Fruit fly (Drosophila melanogaster) whole organism, embryonic: ENCODE results near the gene sea.
A peak's percentile ranks its signal among the peaks of the same experiment; 100 is the strongest.

Experiments used
- CG10321 ChIP-seq: fragments of 200-800 bp; sonication (Bioruptor generic); IDR thresholded peaks from 2 replicates; pipeline ENCODE4 v1.3.6; 2022; ENCODE audit warnings: missing biosample characterization, missing genetic modification characterization
- CG10543 ChIP-seq: fragments of 200-800 bp; sonication (Bioruptor generic); optimal IDR thresholded peaks from 3 replicates; lab custom pipeline; 2017; ENCODE audit warnings: missing biosample characterization, mild to moderate bottlenecking, missing genetic modification characterization, moderate library complexity
- CG12155 ChIP-seq: fragments of 200-800 bp; sonication (Bioruptor generic); optimal IDR thresholded peaks from 3 replicates; lab custom pipeline; 2016; ENCODE audit warnings: missing biosample characterization, missing genetic modification characterization
- CG1233 ChIP-seq: fragments of 200-800 bp; sonication (Bioruptor generic); optimal IDR thresholded peaks from 4 replicates; lab custom pipeline; 2018; ENCODE audit warnings: missing biosample characterization, mild to moderate bottlenecking, missing genetic modification characterization
- CG12942 ChIP-seq: fragments of 200-800 bp; sonication (Bioruptor generic); optimal IDR thresholded peaks from 3 replicates; lab custom pipeline; 2016; ENCODE audit warnings: missing biosample characterization, missing genetic modification characterization
- CG13287 ChIP-seq: fragments of 200-800 bp; sonication (Bioruptor generic); IDR thresholded peaks from 2 replicates; pipeline ENCODE4 v1.3.6; 2022; ENCODE audit warnings: missing biosample characterization, missing genetic modification characterization; ENCODE audit not compliant: partially characterized antibody
- CG13775 ChIP-seq: fragments of 200-800 bp; sonication (Bioruptor generic); optimal IDR thresholded peaks from 3 replicates; lab custom pipeline; 2017; ENCODE audit warnings: missing biosample characterization, mild to moderate bottlenecking, missing genetic modification characterization
- CG14667 ChIP-seq: fragments of 200-800 bp; sonication (Bioruptor generic); IDR thresholded peaks from 2 replicates; pipeline ENCODE4 v1.3.6; 2022; ENCODE audit warnings: missing biosample characterization, missing genetic modification characterization
- CG14710 ChIP-seq: fragments of 200-800 bp; sonication (Bioruptor generic); optimal IDR thresholded peaks from 3 replicates; lab custom pipeline; 2019; ENCODE audit warnings: missing biosample characterization, mild to moderate bottlenecking, missing genetic modification characterization, moderate library complexity
- CG15269 ChIP-seq: fragments of 200-800 bp; sonication (Bioruptor generic); optimal IDR thresholded peaks from 2 replicates; lab custom pipeline; 2018; ENCODE audit warnings: missing biosample characterization, mild to moderate bottlenecking, missing genetic modification characterization, moderate library complexity
- CG16815 ChIP-seq: fragments of 200-800 bp; sonication (Bioruptor generic); optimal IDR thresholded peaks from 3 replicates; lab custom pipeline; 2017; ENCODE audit warnings: missing biosample characterization, mild to moderate bottlenecking, missing genetic modification characterization
- CG17361 ChIP-seq: fragments of 200-800 bp; sonication (Bioruptor generic); IDR thresholded peaks from 3 replicates; pipeline ENCODE4 v1.3.6; 2022; ENCODE audit warnings: missing biosample characterization, missing genetic modification characterization
- CG17568 ChIP-seq: fragments of 200-800 bp; sonication (Bioruptor generic); optimal IDR thresholded peaks from 2 replicates; lab custom pipeline; 2018; ENCODE audit warnings: missing biosample characterization, mild to moderate bottlenecking, missing genetic modification characterization, moderate library complexity
- CG1832 ChIP-seq: fragments of 200-800 bp; sonication (Bioruptor generic); optimal IDR thresholded peaks from 2 replicates; lab custom pipeline; 2017; ENCODE audit warnings: missing biosample characterization, mild to moderate bottlenecking, missing genetic modification characterization, inconsistent platforms
- CG2199 ChIP-seq: fragments of 200-800 bp; sonication (Bioruptor generic); IDR thresholded peaks from 3 replicates; pipeline ENCODE4 v1.3.6; 2022; ENCODE audit warnings: missing biosample characterization, missing genetic modification characterization
- CG31388 ChIP-seq: fragments of 200-800 bp; sonication (Bioruptor generic); optimal IDR thresholded peaks from 2 replicates; lab custom pipeline; 2016; ENCODE audit warnings: missing biosample characterization, missing genetic modification characterization
- CG4282 ChIP-seq: fragments of 200-800 bp; sonication (Bioruptor generic); optimal IDR thresholded peaks from 2 replicates; lab custom pipeline; 2016; ENCODE audit warnings: missing biosample characterization, missing genetic modification characterization
- CrebB ChIP-seq: fragments of 200-800 bp; sonication (Bioruptor generic); optimal IDR thresholded peaks from 3 replicates; lab custom pipeline; 2018; ENCODE audit warnings: missing biosample characterization, mild to moderate bottlenecking, missing genetic modification characterization
- Fer1 ChIP-seq: fragments of 200-800 bp; sonication (Bioruptor generic); optimal IDR thresholded peaks from 2 replicates; lab custom pipeline; 2017; ENCODE audit warnings: missing biosample characterization, mild to moderate bottlenecking, missing genetic modification characterization
- HLHmδ ChIP-seq: fragments of 200-800 bp; sonication (Bioruptor generic); optimal IDR thresholded peaks from 2 replicates; lab custom pipeline; 2018; ENCODE audit warnings: missing biosample characterization, mild to moderate bottlenecking, missing genetic modification characterization, moderate library complexity
- Hey ChIP-seq: fragments of 200-800 bp; sonication (Bioruptor generic); optimal IDR thresholded peaks from 3 replicates; lab custom pipeline; 2018; ENCODE audit warnings: missing biosample characterization, mild to moderate bottlenecking, missing genetic modification characterization
- Mad ChIP-seq: fragments of 200-800 bp; sonication (Bioruptor generic); optimal IDR thresholded peaks from 2 replicates; lab custom pipeline; 2016; ENCODE audit warnings: missing biosample characterization, missing genetic modification characterization
- Max ChIP-seq: fragments of 200-800 bp; sonication (Bioruptor generic); optimal IDR thresholded peaks from 2 replicates; lab custom pipeline; 2016; ENCODE audit warnings: missing biosample characterization, mild to moderate bottlenecking, missing genetic modification characterization
- NC2α ChIP-seq: fragments of 200-800 bp; sonication (Bioruptor generic); optimal IDR thresholded peaks from 2 replicates; lab custom pipeline; 2016; ENCODE audit warnings: missing biosample characterization, missing genetic modification characterization
- NC2β ChIP-seq: fragments of 200-800 bp; sonication (Bioruptor generic); optimal IDR thresholded peaks from 2 replicates; lab custom pipeline; 2016; ENCODE audit warnings: missing biosample characterization, missing genetic modification characterization
- Spps ChIP-seq: fragments of 200-800 bp; sonication (Bioruptor generic); optimal IDR thresholded peaks from 2 replicates; lab custom pipeline; 2018; ENCODE audit warnings: missing biosample characterization, mild to moderate bottlenecking, missing genetic modification characterization
- Trl ChIP-seq, 3 experiments: fragments of >200 bp in 2 of 3; fragments of 200-800 bp in 1 of 3; sonication (Bioruptor generic) in 1 of 3; optimal IDR thresholded peaks; 2 replicates in 1 of 3; 3 replicates in 2 of 3; lab custom pipeline; 2016 to 2017; ENCODE audit warnings: missing biosample characterization in 1 of 3, missing genetic modification characterization in 1 of 3
- ap ChIP-seq: fragments of 200-800 bp; sonication (Bioruptor generic); IDR thresholded peaks from 2 replicates; pipeline ENCODE4 v1.3.6; 2022; ENCODE audit warnings: missing biosample characterization, missing genetic modification characterization
- crc ChIP-seq: fragments of 200-800 bp; sonication (Bioruptor generic); optimal IDR thresholded peaks from 2 replicates; lab custom pipeline; 2016; ENCODE audit warnings: missing biosample characterization, missing genetic modification characterization
- crp ChIP-seq, 2 experiments: fragments of 200-800 bp; sonication (Bioruptor generic); optimal IDR thresholded peaks; 2 replicates in 1 of 2; 3 replicates in 1 of 2; lab custom pipeline; 2017; ENCODE audit warnings: missing biosample characterization in 2 of 2, missing genetic modification characterization in 2 of 2, mild to moderate bottlenecking in 1 of 2, moderate library complexity in 1 of 2
- cwo ChIP-seq: fragments of 200-800 bp; sonication (Bioruptor generic); optimal IDR thresholded peaks from 3 replicates; lab custom pipeline; 2017; ENCODE audit warnings: missing biosample characterization, missing genetic modification characterization, mild to moderate bottlenecking, moderate library complexity, missing genetic modification reagents
- dmrt11E ChIP-seq: fragments of 200-800 bp; sonication (Bioruptor generic); optimal IDR thresholded peaks from 3 replicates; lab custom pipeline; 2018; ENCODE audit warnings: missing biosample characterization, mild to moderate bottlenecking, missing genetic modification characterization, moderate library complexity
- esg ChIP-seq: fragments of 200-800 bp; sonication (Bioruptor generic); conservative IDR thresholded peaks from 2 replicates; pipeline ENCODE4 v1.3.6; 2022; ENCODE audit warnings: missing biosample characterization, missing genetic modification characterization
- eve ChIP-seq, 2 experiments: fragments of >200 bp; optimal IDR thresholded peaks; 2 replicates each; lab custom pipeline; 2017; ENCODE audit warnings: missing biosample characterization in 2 of 2, missing genetic modification characterization in 2 of 2
- eyg ChIP-seq: fragments of 200-800 bp; sonication (Bioruptor generic); optimal IDR thresholded peaks from 3 replicates; lab custom pipeline; 2016; ENCODE audit warnings: missing biosample characterization, missing genetic modification characterization
- fd96Cb ChIP-seq: fragments of 200-800 bp; sonication (Bioruptor generic); optimal IDR thresholded peaks from 2 replicates; lab custom pipeline; 2018; ENCODE audit warnings: missing biosample characterization, mild to moderate bottlenecking, missing genetic modification characterization, moderate library complexity
- gcm2 ChIP-seq: fragments of 200-800 bp; sonication (Bioruptor generic); optimal IDR thresholded peaks from 2 replicates; lab custom pipeline; 2016; ENCODE audit warnings: missing biosample characterization, missing genetic modification characterization
- hb ChIP-seq: fragments of 200-800 bp; sonication (Bioruptor generic); IDR thresholded peaks from 3 replicates; pipeline ENCODE4 v1.3.6; 2022; ENCODE audit warnings: missing biosample characterization, missing genetic modification characterization; ENCODE audit not compliant: partially characterized antibody
- ind ChIP-seq: fragments of 200-800 bp; sonication (Bioruptor generic); optimal IDR thresholded peaks from 3 replicates; lab custom pipeline; 2016; ENCODE audit warnings: missing biosample characterization, missing genetic modification characterization
- jumu ChIP-seq: fragments of 200-800 bp; sonication (Bioruptor generic); optimal IDR thresholded peaks from 3 replicates; lab custom pipeline; 2016; ENCODE audit warnings: missing biosample characterization, missing genetic modification characterization
- org-1 ChIP-seq: fragments of 200-800 bp; sonication (Bioruptor generic); optimal IDR thresholded peaks from 2 replicates; lab custom pipeline; 2017; ENCODE audit warnings: missing biosample characterization, missing genetic modification characterization
- row ChIP-seq: fragments of 200-800 bp; sonication (Bioruptor generic); IDR thresholded peaks from 3 replicates; pipeline ENCODE4 v1.3.6; 2022; ENCODE audit warnings: missing biosample characterization, missing genetic modification characterization
- sc ChIP-seq, 3 experiments: fragments of >200 bp in 2 of 3; fragments of 200-800 bp in 1 of 3; sonication (Bioruptor generic) in 1 of 3; optimal IDR thresholded peaks; 2 replicates in 2 of 3; 3 replicates in 1 of 3; lab custom pipeline; 2017; ENCODE audit warnings: mild to moderate bottlenecking in 1 of 3, missing biosample characterization in 1 of 3, missing genetic modification characterization in 1 of 3, missing genetic modification reagents in 1 of 3
- stc ChIP-seq: fragments of 200-800 bp; sonication (Bioruptor generic); IDR thresholded peaks from 2 replicates; pipeline ENCODE4 v1.3.6; 2022; ENCODE audit warnings: missing biosample characterization, missing genetic modification characterization
- tio ChIP-seq: fragments of 200-800 bp; sonication (Bioruptor generic); optimal IDR thresholded peaks from 2 replicates; lab custom pipeline; 2017; ENCODE audit warnings: missing biosample characterization, missing genetic modification characterization, inconsistent platforms
- ttk ChIP-seq: fragments of 200-800 bp; sonication (Bioruptor generic); IDR thresholded peaks from 2 replicates; pipeline ENCODE4 v2.1.2; 2022; ENCODE audit warnings: missing biosample characterization, missing genetic modification characterization
- unc-4 ChIP-seq: fragments of 200-800 bp; sonication (Bioruptor generic); IDR thresholded peaks from 2 replicates; pipeline ENCODE4 v1.3.6; 2022; ENCODE audit warnings: missing biosample characterization, missing genetic modification characterization; ENCODE audit not compliant: partially characterized antibody
- vfl ChIP-seq: fragments of 200-800 bp; sonication (Bioruptor generic); optimal IDR thresholded peaks from 2 replicates; lab custom pipeline; 2016; ENCODE audit warnings: missing biosample characterization, missing genetic modification characterization
- zen ChIP-seq: fragments of 200-800 bp; sonication (Bioruptor generic); optimal IDR thresholded peaks from 3 replicates; lab custom pipeline; 2018; ENCODE audit warnings: missing biosample characterization, mild to moderate bottlenecking, missing genetic modification characterization, moderate library complexity

Gene sea

dm6 chr3R:11557492-11557965 is 9.3 kb downstream of the sea start, which contains the start of gene CG10898 (continued):
- TF ChIP-seq jumu (GFP tag; lab: Kevin White, UChicago) (peak; percentile 87), vfl (peak; percentile 68), sc (optimal IDR thresholded peaks at IDR 0.05; lab: Kevin White, UChicago) (no peak), sc (GFP tag; optimal IDR thresholded peaks at IDR 0.05; lab: Kevin White, UChicago) (peak; percentile 44), CG10321 (peak; percentile 51), CG1233 (GFP tag; lab: Kevin White, UChicago) (peak; percentile 66), stc (peak; percentile 83), CG31388 (GFP tag; lab: Kevin White, UChicago) (peak; percentile 58), ttk (peak; percentile 82), eve (GFP tag; optimal IDR thresholded peaks at IDR 0.05; lab: Kevin White, UChicago) (no peak), CG17361 (peak; percentile 81), HLHmδ (GFP tag; lab: Kevin White, UChicago) (no peak), NC2β (GFP tag; lab: Kevin White, UChicago) (peak; percentile 80), Spps (tag; lab: Kevin White, UChicago) (peak; percentile 62), Trl (optimal IDR thresholded peaks at IDR 0.05; lab: Kevin White, UChicago) (no peak), Trl (GFP tag; optimal IDR thresholded peaks at IDR 0.05; lab: Kevin White, UChicago) (peak; percentile 91), ind (GFP tag; lab: Kevin White, UChicago) (peak; percentile 89), eyg (GFP tag; lab: Kevin White, UChicago) (peak; percentile 65), CG1832 (GFP tag; lab: Kevin White, UChicago) (no peak), CG4282 (GFP tag; lab: Kevin White, UChicago) (peak; percentile 59), esg (peak; percentile 81), NC2α (peak; percentile 56), hb (GFP tag; lab: Robert Waterston, UW) (no peak), zen (peak; percentile 91), crc (GFP tag; lab: Kevin White, UChicago) (peak; percentile 57), CG15269 (tag; lab: Kevin White, UChicago) (peak; percentile 82), ap (peak; percentile 80), tio (GFP tag; lab: Kevin White, UChicago) (peak; percentile 64), fd96Cb (tag; lab: Kevin White, UChicago) (peak; percentile 74), CG14710 (tag; lab: Kevin White, UChicago) (peak; percentile 89), dmrt11E (peak; percentile 65), Max (peak; percentile 67), CG2199 (GFP tag; lab: Robert Waterston, UW) (0 out of 3 replicates have a peak, but pooled peaks have one; percentile 47), CG12155 (GFP tag; lab: Kevin White, UChicago) (peak; percentile 87), org-1 (GFP tag; lab: Kevin White, UChicago) (peak; percentile 34), Hey (tag; lab: Kevin White, UChicago) (no peak), CG16815 (GFP tag; lab: Kevin White, UChicago) (peak; percentile 64), unc-4 (GFP tag; lab: Robert Waterston, UW) (no peak), CG13287 (GFP tag; lab: Robert Waterston, UW) (peak; percentile 56; the same call in 1 of the 2 replicates), CG10543 (GFP tag; lab: Kevin White, UChicago) (peak; percentile 52), CG14667 (GFP tag; lab: Robert Waterston, UW) (peak; percentile 78), row (GFP tag; lab: Robert Waterston, UW) (peak; percentile 94), CG13775 (GFP tag; lab: Kevin White, UChicago) (peak; percentile 90), crp (GFP tag; optimal IDR thresholded peaks at IDR 0.05; lab: Kevin White, UChicago) (peak in 1 of 2 experiments; percentile 60), CG17568 (no peak), cwo (GFP tag; lab: Kevin White, UChicago) (peak; percentile 57), CG12942 (peak; percentile 83), Fer1 (GFP tag; lab: Kevin White, UChicago) (peak; percentile 73), Mad (GFP tag; lab: Kevin White, UChicago) (peak; percentile 77), gcm2 (GFP tag; lab: Kevin White, UChicago) (no peak), CrebB (tag; lab: Kevin White, UChicago) (peak; percentile 71)
